Fruit fly (Drosophila melanogaster) whole organism, embryonic: Measurements from ENCODE around the gene Smvt.

Experiments used
- CG10462 ChIP-seq: fragments of 200-800 bp; sonication (Bioruptor generic); optimal IDR thresholded peaks from 2 replicates; lab custom pipeline; 2016; ENCODE audit warnings: missing biosample characterization, missing genetic modification characterization
- CG11093 ChIP-seq: fragments of 200-800 bp; sonication (Bioruptor generic); IDR thresholded peaks from 3 replicates; pipeline ENCODE4 v1.3.6; 2022; ENCODE audit warnings: missing biosample characterization, missing genetic modification characterization
- CG12219 ChIP-seq: fragments of 200-800 bp; sonication (Bioruptor generic); optimal IDR thresholded peaks from 3 replicates; lab custom pipeline; 2018; ENCODE audit warnings: missing biosample characterization, mild to moderate bottlenecking, missing genetic modification characterization
- CG1233 ChIP-seq: fragments of 200-800 bp; sonication (Bioruptor generic); optimal IDR thresholded peaks from 4 replicates; lab custom pipeline; 2018; ENCODE audit warnings: missing biosample characterization, mild to moderate bottlenecking, missing genetic modification characterization
- CG15073 ChIP-seq: fragments of 200-800 bp; sonication (Bioruptor generic); optimal IDR thresholded peaks from 2 replicates; lab custom pipeline; 2016; ENCODE audit warnings: missing biosample characterization, missing genetic modification characterization
- CG15479 ChIP-seq: fragments of 200-800 bp; sonication (Bioruptor generic); optimal IDR thresholded peaks from 3 replicates; lab custom pipeline; 2019; ENCODE audit warnings: missing biosample characterization, mild to moderate bottlenecking, missing genetic modification characterization, moderate library complexity
- CG16813 ChIP-seq: fragments of 200-800 bp; sonication (Bioruptor generic); IDR thresholded peaks from 3 replicates; pipeline ENCODE4 v1.3.6; 2022; ENCODE audit warnings: missing biosample characterization, missing genetic modification characterization; ENCODE audit not compliant: partially characterized antibody
- CG16863 ChIP-seq: fragments of 200-800 bp; sonication (Bioruptor generic); optimal IDR thresholded peaks from 3 replicates; lab custom pipeline; 2016; ENCODE audit warnings: missing biosample characterization, missing genetic modification characterization
- CG2889 ChIP-seq: fragments of 200-800 bp; sonication (Bioruptor generic); IDR thresholded peaks from 3 replicates; pipeline ENCODE4 v1.3.6; 2022; ENCODE audit warnings: missing biosample characterization, missing genetic modification characterization
- CG31224 ChIP-seq: fragments of 200-800 bp; sonication (Bioruptor generic); IDR thresholded peaks from 2 replicates; pipeline ENCODE4 v1.3.6; 2022; ENCODE audit warnings: missing biosample characterization, missing genetic modification characterization
- CG31388 ChIP-seq: fragments of 200-800 bp; sonication (Bioruptor generic); optimal IDR thresholded peaks from 2 replicates; lab custom pipeline; 2016; ENCODE audit warnings: missing biosample characterization, missing genetic modification characterization
- CG3726 ChIP-seq: fragments of 200-800 bp; sonication (Bioruptor generic); IDR thresholded peaks from 3 replicates; pipeline ENCODE4, ENCODE4 v1.3.6; 2022; ENCODE audit warnings: missing biosample characterization, missing genetic modification characterization
- CG43689 ChIP-seq: fragments of 200-800 bp; sonication (Bioruptor generic); IDR thresholded peaks from 2 replicates; pipeline ENCODE4 v1.3.6; 2022; ENCODE audit warnings: missing biosample characterization, missing genetic modification characterization
- CG7556 ChIP-seq: fragments of 200-800 bp; sonication (Bioruptor generic); optimal IDR thresholded peaks from 2 replicates; lab custom pipeline; 2017; ENCODE audit warnings: missing biosample characterization, mild to moderate bottlenecking, missing genetic modification characterization
- CG8765 ChIP-seq: fragments of 200-800 bp; sonication (Bioruptor generic); IDR thresholded peaks from 2 replicates; pipeline ENCODE4 v1.3.6; 2022; ENCODE audit warnings: missing biosample characterization, missing genetic modification characterization
- CTCF ChIP-seq: fragments of 200-800 bp; sonication (Bioruptor generic); optimal IDR thresholded peaks from 2 replicates; lab custom pipeline; 2017; ENCODE audit warnings: missing biosample characterization, mild to moderate bottlenecking, missing genetic modification characterization, moderate library complexity
- Dref ChIP-seq: fragments of 200-800 bp; sonication (Bioruptor generic); IDR thresholded peaks from 2 replicates; pipeline ENCODE4 v1.3.6; 2022; ENCODE audit warnings: missing biosample characterization, missing genetic modification characterization
- Eip74EF ChIP-seq, 2 experiments: fragments of 200-800 bp in 1 of 2; fragments of >200 bp in 1 of 2; sonication (Bioruptor generic) in 1 of 2; optimal IDR thresholded peaks; 2 replicates each; lab custom pipeline; 2017 to 2019; ENCODE audit warnings: missing biosample characterization in 2 of 2, missing genetic modification characterization in 2 of 2, mild to moderate bottlenecking in 1 of 2, moderate library complexity in 1 of 2
- GATAe ChIP-seq: fragments of 200-800 bp; sonication (Bioruptor generic); conservative IDR thresholded peaks from 2 replicates; pipeline ENCODE4 v1.3.6; 2022; ENCODE audit warnings: missing biosample characterization, missing genetic modification characterization
- HLH54F ChIP-seq: fragments of 200-800 bp; sonication (Bioruptor generic); optimal IDR thresholded peaks from 3 replicates; lab custom pipeline; 2016; ENCODE audit warnings: missing biosample characterization, missing genetic modification characterization
- Hmr ChIP-seq: fragments of 200-800 bp; sonication (Bioruptor generic); optimal IDR thresholded peaks from 3 replicates; lab custom pipeline; 2017; ENCODE audit warnings: mild to moderate bottlenecking, missing biosample characterization, missing genetic modification reagents, missing genetic modification characterization
- Mad ChIP-seq: fragments of 200-800 bp; sonication (Bioruptor generic); optimal IDR thresholded peaks from 2 replicates; lab custom pipeline; 2016; ENCODE audit warnings: missing biosample characterization, missing genetic modification characterization
- Med ChIP-seq: fragments of 200-800 bp; sonication (Bioruptor generic); peaks from one replicate; lab custom pipeline; 2016; ENCODE audit warnings: missing biosample characterization, missing genetic modification characterization, mild to moderate bottlenecking, inconsistent platforms, moderate library complexity
- Meics ChIP-seq: fragments of 200-800 bp; sonication (Bioruptor generic); optimal IDR thresholded peaks from 2 replicates; lab custom pipeline; 2017; ENCODE audit warnings: missing biosample characterization, mild to moderate bottlenecking, missing genetic modification characterization
- Pdp1 ChIP-seq, 2 experiments: fragments of 200-800 bp; sonication (Bioruptor generic); optimal IDR thresholded peaks; 3 replicates each; lab custom pipeline; 2016; ENCODE audit warnings: missing biosample characterization in 2 of 2, missing genetic modification characterization in 2 of 2, mild to moderate bottlenecking in 1 of 2, moderate library complexity in 1 of 2
- Sox102F ChIP-seq: fragments of 200-800 bp; sonication (Bioruptor generic); optimal IDR thresholded peaks from 2 replicates; lab custom pipeline; 2018; ENCODE audit warnings: missing biosample characterization, mild to moderate bottlenecking, missing genetic modification characterization, moderate library complexity
- Usf ChIP-seq: fragments of 200-800 bp; sonication (Bioruptor generic); optimal IDR thresholded peaks from 2 replicates; lab custom pipeline; 2017; ENCODE audit warnings: missing genotype, missing biosample characterization, missing genetic modification characterization
- Xbp1 ChIP-seq: fragments of 200-800 bp; sonication (Bioruptor generic); optimal IDR thresholded peaks from 3 replicates; lab custom pipeline; 2016; ENCODE audit warnings: missing biosample characterization, mild to moderate bottlenecking, missing genetic modification characterization
- ara ChIP-seq: fragments of 200-800 bp; sonication (Bioruptor generic); IDR thresholded peaks from 2 replicates; pipeline ENCODE4 v1.3.6; 2022; ENCODE audit warnings: missing biosample characterization, missing genetic modification characterization
- cas ChIP-seq: fragments of 200-800 bp; sonication (Bioruptor generic); IDR thresholded peaks from 2 replicates; pipeline ENCODE4 v1.3.6; 2022; ENCODE audit warnings: missing biosample characterization, missing genetic modification characterization
- eve ChIP-seq, 2 experiments: fragments of >200 bp; optimal IDR thresholded peaks; 2 replicates each; lab custom pipeline; 2017; ENCODE audit warnings: missing biosample characterization in 2 of 2, missing genetic modification characterization in 2 of 2
- fu2 ChIP-seq: fragments of 200-800 bp; sonication (Bioruptor generic); optimal IDR thresholded peaks from 2 replicates; lab custom pipeline; 2016; ENCODE audit warnings: missing biosample characterization, missing genetic modification characterization
- gce ChIP-seq: fragments of 200-800 bp; sonication (Bioruptor generic); IDR thresholded peaks from 3 replicates; pipeline ENCODE4 v1.3.6; 2022; ENCODE audit warnings: missing biosample characterization, missing genetic modification characterization
- grn ChIP-seq: fragments of 200-800 bp; sonication (Bioruptor generic); optimal IDR thresholded peaks from 3 replicates; lab custom pipeline; 2017; ENCODE audit warnings: missing biosample characterization, missing genetic modification characterization
- hbn ChIP-seq: fragments of 200-800 bp; sonication (Bioruptor generic); IDR thresholded peaks from 2 replicates; pipeline ENCODE4 v1.3.6; 2022; ENCODE audit warnings: missing biosample characterization, missing genetic modification characterization; ENCODE audit not compliant: partially characterized antibody
- jing ChIP-seq: fragments of 200-800 bp; sonication (Bioruptor generic); optimal IDR thresholded peaks from 2 replicates; lab custom pipeline; 2018; ENCODE audit warnings: missing biosample characterization, mild to moderate bottlenecking, missing genetic modification characterization
- klu ChIP-seq: fragments of 200-800 bp; sonication (Bioruptor generic); IDR thresholded peaks from 2 replicates; pipeline ENCODE4 v1.3.6; 2022; ENCODE audit warnings: missing biosample characterization, missing genetic modification characterization
- lmd ChIP-seq: fragments of 200-800 bp; sonication (Bioruptor generic); IDR thresholded peaks from 2 replicates; pipeline ENCODE4 v1.3.6; 2022; ENCODE audit warnings: missing biosample characterization, missing genetic modification characterization
- mam ChIP-seq: fragments of 200-800 bp; sonication (Bioruptor generic); optimal IDR thresholded peaks from 3 replicates; lab custom pipeline; 2016; ENCODE audit warnings: missing biosample characterization, missing genetic modification characterization
- mirr ChIP-seq: fragments of 200-800 bp; sonication (Bioruptor generic); optimal IDR thresholded peaks from 3 replicates; lab custom pipeline; 2018; ENCODE audit warnings: missing biosample characterization, mild to moderate bottlenecking, missing genetic modification characterization
- mld ChIP-seq: fragments of 200-800 bp; sonication (Bioruptor generic); IDR thresholded peaks from 3 replicates; pipeline ENCODE4 v1.3.6; 2022; ENCODE audit warnings: missing biosample characterization, missing genetic modification characterization; ENCODE audit not compliant: partially characterized antibody
- nerfin-1 ChIP-seq: fragments of 200-800 bp; sonication (Bioruptor generic); optimal IDR thresholded peaks from 3 replicates; lab custom pipeline; 2019; ENCODE audit warnings: missing biosample characterization, mild to moderate bottlenecking, missing genetic modification characterization, moderate library complexity
- nerfin-2 ChIP-seq: fragments of 200-800 bp; sonication (Bioruptor generic); IDR thresholded peaks from 2 replicates; pipeline ENCODE4 v1.3.6; 2022; ENCODE audit warnings: missing biosample characterization, missing genetic modification characterization; ENCODE audit not compliant: partially characterized antibody
- nmo ChIP-seq: fragments of 200-800 bp; sonication (Bioruptor generic); optimal IDR thresholded peaks from 2 replicates; lab custom pipeline; 2018; ENCODE audit warnings: missing biosample characterization, mild to moderate bottlenecking, missing genetic modification characterization, moderate library complexity
- pho ChIP-seq: fragments of 200-800 bp; sonication (Bioruptor generic); optimal IDR thresholded peaks from 2 replicates; lab custom pipeline; 2016; ENCODE audit warnings: missing biosample characterization, missing genetic modification characterization
- sqz ChIP-seq: fragments of 200-800 bp; sonication (Bioruptor generic); optimal IDR thresholded peaks from 3 replicates; lab custom pipeline; 2018; ENCODE audit warnings: missing biosample characterization, mild to moderate bottlenecking, missing genetic modification characterization
- stwl ChIP-seq: fragments of 200-800 bp; sonication (Bioruptor generic); optimal IDR thresholded peaks from 3 replicates; lab custom pipeline; 2018; ENCODE audit warnings: missing biosample characterization, mild to moderate bottlenecking, missing genetic modification characterization, moderate library complexity
- tio ChIP-seq: fragments of 200-800 bp; sonication (Bioruptor generic); optimal IDR thresholded peaks from 2 replicates; lab custom pipeline; 2017; ENCODE audit warnings: missing biosample characterization, missing genetic modification characterization, inconsistent platforms
- twi ChIP-seq: fragments of 200-800 bp; optimal IDR thresholded peaks from 2 replicates; lab custom pipeline; 2019; ENCODE audit warnings: missing biosample characterization, mild to moderate bottlenecking, missing genetic modification characterization, moderate library complexity
- vnd ChIP-seq: fragments of 200-800 bp; sonication (Bioruptor generic); IDR thresholded peaks from 3 replicates; pipeline ENCODE4 v1.3.6; 2022; ENCODE audit warnings: missing biosample characterization, missing genetic modification characterization; ENCODE audit not compliant: partially characterized antibody

The Smvt gene

dm6 chr3R:31761529-31762009 lies at the start of gene Smvt:
Gene Smvt, minus strand, starts transcription at chr3R:31761579.
- TF ChIP-seq tio (GFP tag; lab: Kevin White, UChicago) = no peak
- TF ChIP-seq jing (GFP tag; lab: Kevin White, UChicago) = no peak
- TF ChIP-seq mirr (GFP tag; lab: Kevin White, UChicago) = no peak
- TF ChIP-seq CG7556 (GFP tag; lab: Kevin White, UChicago) = no peak
- peak in 1 of 2 experiments; percentile 80 for TF ChIP-seq Pdp1 (GFP tag; optimal IDR thresholded peaks at IDR 0.05; lab: Kevin White, UChicago)
- TF ChIP-seq Med = no peak
- no peak for TF ChIP-seq Dref
- peak; percentile 10 for TF ChIP-seq CG15479
- no peak for TF ChIP-seq CG31224 (GFP tag; lab: Robert Waterston, UW)
- TF ChIP-seq mld = no peak
- TF ChIP-seq CG2889 (GFP tag; lab: Robert Waterston, UW) = no peak
- TF ChIP-seq CG43689 (GFP tag; lab: Robert Waterston, UW) = no peak
- 0 out of 3 replicates have a peak, but pooled peaks have one; percentile 16 for TF ChIP-seq vnd
- no peak for TF ChIP-seq fu2 (GFP tag; lab: Kevin White, UChicago)
- TF ChIP-seq, all 482 proteins: peak for 3

dm6 chr3R:31810073-31810530 lies 48.7 kb upstream of the Smvt start, which contains the start of gene Rift:
Gene Rift, minus strand, starts transcription at chr3R:31810186.
- TF ChIP-seq Hmr (GFP tag; lab: Kevin White, UChicago) (peak; percentile 38), Usf (no peak), mam (GFP tag; lab: Kevin White, UChicago) (no peak), twi (tag; lab: Kevin White, UChicago) (no peak), sqz (GFP tag; lab: Kevin White, UChicago) (no peak), CG3726 (no peak), Xbp1 (no peak), gce (GFP tag; lab: Robert Waterston, UW) (no peak; the same call in 2 of the 3 replicates), nerfin-1 (tag; lab: Kevin White, UChicago) (no peak), klu (GFP tag; lab: Robert Waterston, UW) (no peak), jing (GFP tag; lab: Kevin White, UChicago) (no peak), eve (GFP tag; optimal IDR thresholded peaks at IDR 0.05; lab: Kevin White, UChicago) (no peak), hbn (peak; percentile 18; the same call in 1 of the 2 replicates), nerfin-2 (GFP tag; lab: Robert Waterston, UW) (no peak), Meics (GFP tag; lab: Kevin White, UChicago) (peak; percentile 29), CG31388 (no peak), CG1233 (GFP tag; lab: Kevin White, UChicago) (peak; percentile 53), CG10462 (GFP tag; lab: Kevin White, UChicago) (no peak), Mad (GFP tag; lab: Kevin White, UChicago) (no peak), CG15073 (GFP tag; lab: Kevin White, UChicago) (no peak), CG12219 (GFP tag; lab: Kevin White, UChicago) (peak; percentile 7), CG8765 (GFP tag; lab: Robert Waterston, UW) (no peak), lmd (GFP tag; lab: Robert Waterston, UW) (peak; percentile 36; the same call in 1 of the 2 replicates), pho (GFP tag; lab: Kevin White, UChicago) (peak; percentile 7), CG16863 (GFP tag; lab: Kevin White, UChicago) (no peak), Sox102F (GFP tag; lab: Kevin White, UChicago) (peak; percentile 36), ara (GFP tag; lab: Robert Waterston, UW) (peak; percentile 59), Eip74EF (GFP tag; optimal IDR thresholded peaks at IDR 0.05; lab: Kevin White, UChicago) (peak in 1 of 2 experiments; percentile 1), grn (no peak), CG11093 (GFP tag; lab: Robert Waterston, UW) (0 out of 3 replicates have a peak, but pooled peaks have one; percentile 31), HLH54F (GFP tag; lab: Kevin White, UChicago) (peak; percentile 7), CG16813 (no peak), stwl (tag; lab: Kevin White, UChicago) (peak; percentile 16), cas (GFP tag; lab: Robert Waterston, UW) (no peak), CTCF (no peak), GATAe (no peak), nmo (GFP tag; lab: Kevin White, UChicago) (peak; percentile 28)
